Worm (Caenorhabditis elegans): Measurements from ENCODE around the gene ints-5.

Gene ints-5

ce11 chrV:18565621-18566020, 31.9 kb downstream of the ints-5 start:
- no peak for TF ChIP-seq lin-13 (tag; optimal IDR thresholded peaks at IDR 0.05)
- TF ChIP-seq unc-62 (GFP tag; optimal IDR thresholded peaks at IDR 0.05), result no peak
- peak; percentile 43 for TF ChIP-seq ham-2 (GFP tag; optimal IDR thresholded peaks at IDR 0.05)
- TF ChIP-seq elt-1 (tag; optimal IDR thresholded peaks at IDR 0.05; ENCODE audit: borderline replicate concordance, insufficient read depth), result no peak
- peak; percentile 10 for TF ChIP-seq sptf-1 (tag; optimal IDR thresholded peaks at IDR 0.05)
- no peak for TF ChIP-seq ces-1 (GFP tag; optimal IDR thresholded peaks at IDR 0.05)
- no peak for TF ChIP-seq ceh-43 (GFP tag; optimal IDR thresholded peaks at IDR 0.05)

ce11 chrV:18569445-18569844, 35.7 kb downstream of the ints-5 start:
- TF ChIP-seq flh-1 (GFP tag; optimal IDR thresholded peaks at IDR 0.05) (no peak), elt-1 (tag; optimal IDR thresholded peaks at IDR 0.05; ENCODE audit: borderline replicate concordance, insufficient read depth) (no peak), drap-1 (GFP tag; optimal IDR thresholded peaks at IDR 0.05) (no peak), nhr-237 (tag; optimal IDR thresholded peaks at IDR 0.05) (no peak), mep-1 (tag; optimal IDR thresholded peaks at IDR 0.05) (no peak), tbx-8 (GFP tag; optimal IDR thresholded peaks at IDR 0.05) (no peak), M03D4.4 (tag; optimal IDR thresholded peaks at IDR 0.05) (no peak), lsy-2 (tag; optimal IDR thresholded peaks at IDR 0.05) (no peak), nhr-76 (tag; optimal IDR thresholded peaks at IDR 0.05) (no peak), sptf-1 (tag; optimal IDR thresholded peaks at IDR 0.05) (no peak), ham-2 (GFP tag; optimal IDR thresholded peaks at IDR 0.05) (no peak), hlh-1 (tag; optimal IDR thresholded peaks at IDR 0.05) (no peak), ceh-43 (GFP tag; optimal IDR thresholded peaks at IDR 0.05) (no peak), mls-2 (tag; optimal IDR thresholded peaks at IDR 0.05) (no peak), nhr-12 (tag; optimal IDR thresholded peaks at IDR 0.05) (no peak), unc-120 (tag; optimal IDR thresholded peaks at IDR 0.05; ENCODE audit: poor library complexity, severe bottlenecking) (no peak), lin-32 (GFP tag; optimal IDR thresholded peaks at IDR 0.05) (no peak), ceh-39 (tag; optimal IDR thresholded peaks at IDR 0.05) (no peak), ztf-11 (tag; optimal IDR thresholded peaks at IDR 0.05) (no peak), zip-8 (tag; optimal IDR thresholded peaks at IDR 0.05) (no peak)

- no peak for TF ChIP-seq unc-62 (GFP tag; optimal IDR thresholded peaks at IDR 0.05)
- no peak for TF ChIP-seq tbx-8 (GFP tag; optimal IDR thresholded peaks at IDR 0.05)
- no peak for TF ChIP-seq pha-4 (tag; optimal IDR thresholded peaks at IDR 0.05)
- TF ChIP-seq elt-3 (tag; optimal IDR thresholded peaks at IDR 0.05), result no peak
- no peak for TF ChIP-seq hlh-1 (tag; optimal IDR thresholded peaks at IDR 0.05)
Measured at ce11 chrV:18571533-18571932, 37.8 kb downstream of the ints-5 start, which contains the start of gene Y51A2D.21. Gene Y51A2D.21 (plus strand): TSS chrV:18571833.

ce11 chrV:18573199-18573598, 39.4 kb downstream of the ints-5 start:
- TF ChIP-seq lsy-2 (tag; optimal IDR thresholded peaks at IDR 0.05) (peak; percentile 16), tbx-8 (GFP tag; optimal IDR thresholded peaks at IDR 0.05) (no peak), mls-2 (tag; optimal IDR thresholded peaks at IDR 0.05) (no peak), cnd-1 (tag; optimal IDR thresholded peaks at IDR 0.05) (no peak), unc-120 (tag; optimal IDR thresholded peaks at IDR 0.05; ENCODE audit: poor library complexity, severe bottlenecking) (no peak), drap-1 (GFP tag; optimal IDR thresholded peaks at IDR 0.05) (peak; percentile 77), lin-32 (GFP tag; optimal IDR thresholded peaks at IDR 0.05) (no peak), lin-13 (tag; optimal IDR thresholded peaks at IDR 0.05) (no peak), pha-4 (tag; optimal IDR thresholded peaks at IDR 0.05) (no peak), zip-8 (tag; optimal IDR thresholded peaks at IDR 0.05) (no peak), elt-3 (tag; optimal IDR thresholded peaks at IDR 0.05) (no peak), nhr-12 (tag; optimal IDR thresholded peaks at IDR 0.05) (no peak)

ce11 chrV:18575084-18575483, 41.3 kb downstream of the ints-5 start:
- TF ChIP-seq unc-62 (GFP tag; optimal IDR thresholded peaks at IDR 0.05), result no peak
- no peak for TF ChIP-seq mls-2 (tag; optimal IDR thresholded peaks at IDR 0.05)
- TF ChIP-seq nhr-237 (tag; optimal IDR thresholded peaks at IDR 0.05), result no peak
- TF ChIP-seq hlh-1 (tag; optimal IDR thresholded peaks at IDR 0.05), result no peak
- TF ChIP-seq lin-13 (tag; optimal IDR thresholded peaks at IDR 0.05), result no peak
- TF ChIP-seq ceh-43 (GFP tag; optimal IDR thresholded peaks at IDR 0.05), result no peak
- TF ChIP-seq drap-1 (GFP tag; optimal IDR thresholded peaks at IDR 0.05), result no peak
- TF ChIP-seq mep-1 (tag; optimal IDR thresholded peaks at IDR 0.05), result no peak
- no peak for TF ChIP-seq M03D4.4 (tag; optimal IDR thresholded peaks at IDR 0.05)
- TF ChIP-seq ztf-11 (tag; optimal IDR thresholded peaks at IDR 0.05), result no peak
- no peak for TF ChIP-seq elt-1 (tag; optimal IDR thresholded peaks at IDR 0.05; ENCODE audit: borderline replicate concordance, insufficient read depth)
- TF ChIP-seq zip-8 (tag; optimal IDR thresholded peaks at IDR 0.05), result no peak
- TF ChIP-seq unc-120 (tag; optimal IDR thresholded peaks at IDR 0.05; ENCODE audit: poor library complexity, severe bottlenecking), result no peak
- no peak for TF ChIP-seq ham-2 (GFP tag; optimal IDR thresholded peaks at IDR 0.05)
- no peak for TF ChIP-seq mab-5 (tag; optimal IDR thresholded peaks at IDR 0.05)
- TF ChIP-seq cnd-1 (tag; optimal IDR thresholded peaks at IDR 0.05), result no peak
- TF ChIP-seq ces-1 (GFP tag; optimal IDR thresholded peaks at IDR 0.05), result no peak
- TF ChIP-seq ceh-39 (tag; optimal IDR thresholded peaks at IDR 0.05), result no peak

Measured in whole organism, mixed stage, embryonic.